Fruit fly (Drosophila melanogaster) whole organism, embryonic: ENCODE results near the gene CG14431.

Experiments
- Atf-2 ChIP-seq: fragments of 200-800 bp; sonication (Bioruptor generic); optimal IDR thresholded peaks from 2 replicates; lab custom pipeline; 2016; ENCODE audit warnings: missing biosample characterization, missing genetic modification characterization
- Awh ChIP-seq: fragments of 200-800 bp; sonication (Bioruptor generic); IDR thresholded peaks from 2 replicates; pipeline ENCODE4, ENCODE4 v1.3.6; 2022; ENCODE audit warnings: missing biosample characterization, missing genetic modification characterization
- BEAF-32 ChIP-seq: fragments of 200-800 bp; sonication (Bioruptor generic); optimal IDR thresholded peaks from 3 replicates; lab custom pipeline; 2017; ENCODE audit warnings: missing biosample characterization, missing genetic modification characterization, mild to moderate bottlenecking, moderate library complexity, missing genetic modification reagents
- CG10366 ChIP-seq: fragments of 200-800 bp; sonication (Bioruptor generic); IDR thresholded peaks from 2 replicates; pipeline ENCODE4 v1.3.6; 2022; ENCODE audit warnings: missing biosample characterization, missing genetic modification characterization
- CG15011 ChIP-seq: fragments of 200-800 bp; sonication (Bioruptor generic); optimal IDR thresholded peaks from 3 replicates; lab custom pipeline; 2018; ENCODE audit warnings: missing biosample characterization, mild to moderate bottlenecking, missing genetic modification characterization
- CG16863 ChIP-seq: fragments of 200-800 bp; sonication (Bioruptor generic); optimal IDR thresholded peaks from 3 replicates; lab custom pipeline; 2016; ENCODE audit warnings: missing biosample characterization, missing genetic modification characterization
- CG17802 ChIP-seq: fragments of 200-800 bp; sonication (Bioruptor generic); optimal IDR thresholded peaks from 2 replicates; lab custom pipeline; 2018; ENCODE audit warnings: missing biosample characterization, mild to moderate bottlenecking, missing genetic modification characterization, moderate library complexity
- CG1792 ChIP-seq: fragments of 200-800 bp; sonication (Bioruptor generic); optimal IDR thresholded peaks from 2 replicates; lab custom pipeline; 2016; ENCODE audit warnings: missing biosample characterization, missing genetic modification characterization
- CG2120 ChIP-seq: fragments of 200-800 bp; sonication (Bioruptor generic); optimal IDR thresholded peaks from 3 replicates; lab custom pipeline; 2016; ENCODE audit warnings: missing biosample characterization, missing genetic modification characterization
- CG2129 ChIP-seq: fragments of 200-800 bp; sonication (Bioruptor generic); IDR thresholded peaks from 2 replicates; pipeline ENCODE4 v1.3.6; 2022; ENCODE audit warnings: missing biosample characterization, missing genetic modification characterization; ENCODE audit not compliant: partially characterized antibody
- CG30020 ChIP-seq: fragments of 200-800 bp; optimal IDR thresholded peaks from 2 replicates; lab custom pipeline; 2019; ENCODE audit warnings: missing biosample characterization, mild to moderate bottlenecking, missing genetic modification characterization, moderate library complexity
- CG31441 ChIP-seq: fragments of 200-800 bp; sonication (Bioruptor generic); IDR thresholded peaks from 2 replicates; pipeline ENCODE4 v1.3.6; 2022; ENCODE audit warnings: missing biosample characterization, missing genetic modification characterization
- CG33213 ChIP-seq: fragments of 200-800 bp; sonication (Bioruptor generic); optimal IDR thresholded peaks from 3 replicates; lab custom pipeline; 2016; ENCODE audit warnings: missing biosample characterization, missing genetic modification characterization
- CG5245 ChIP-seq: fragments of 200-800 bp; sonication (Bioruptor generic); optimal IDR thresholded peaks from 3 replicates; lab custom pipeline; 2016; ENCODE audit warnings: missing biosample characterization, missing genetic modification characterization
- CG8281 ChIP-seq: fragments of 200-800 bp; sonication (Bioruptor generic); optimal IDR thresholded peaks from 2 replicates; lab custom pipeline; 2018; ENCODE audit warnings: missing biosample characterization, mild to moderate bottlenecking, missing genetic modification characterization, moderate library complexity
- Gsc ChIP-seq: fragments of 200-800 bp; sonication (Bioruptor generic); IDR thresholded peaks from 2 replicates; pipeline ENCODE4 v1.3.6; 2022; ENCODE audit warnings: missing biosample characterization, missing genetic modification characterization
- HmgD ChIP-seq: fragments of 200-800 bp; sonication (Bioruptor generic); optimal IDR thresholded peaks from 3 replicates; lab custom pipeline; 2016; ENCODE audit warnings: missing biosample characterization, missing genetic modification characterization
- MESR4 ChIP-seq: fragments of 200-800 bp; sonication (Bioruptor generic); optimal IDR thresholded peaks from 2 replicates; lab custom pipeline; 2018; ENCODE audit warnings: missing biosample characterization, mild to moderate bottlenecking, missing genetic modification characterization, moderate library complexity
- NfI ChIP-seq: fragments of 200-800 bp; sonication (Bioruptor generic); optimal IDR thresholded peaks from 3 replicates; lab custom pipeline; 2018; ENCODE audit warnings: missing biosample characterization, mild to moderate bottlenecking, missing genetic modification characterization, moderate library complexity
- Oaz ChIP-seq: fragments of 200-800 bp; sonication (Bioruptor generic); IDR thresholded peaks from 2 replicates; pipeline ENCODE4 v1.3.6; 2022; ENCODE audit warnings: missing biosample characterization, missing genetic modification characterization
- Oli ChIP-seq: fragments of 200-800 bp; sonication (Bioruptor generic); optimal IDR thresholded peaks from 2 replicates; lab custom pipeline; 2018; ENCODE audit warnings: missing biosample characterization, mild to moderate bottlenecking, missing genetic modification characterization, moderate library complexity
- Opbp ChIP-seq: fragments of 200-800 bp; sonication (Bioruptor generic); IDR thresholded peaks from 3 replicates; pipeline ENCODE4 v1.3.6; 2022; ENCODE audit warnings: missing biosample characterization, missing genetic modification characterization; ENCODE audit not compliant: partially characterized antibody
- Ptx1 ChIP-seq: fragments of 200-800 bp; sonication (Bioruptor generic); IDR thresholded peaks from 2 replicates; pipeline ENCODE4 v1.3.6; 2022; ENCODE audit warnings: missing biosample characterization, missing genetic modification characterization
- Six4 ChIP-seq: fragments of 200-800 bp; sonication (Bioruptor generic); optimal IDR thresholded peaks from 2 replicates; lab custom pipeline; 2016; ENCODE audit warnings: missing biosample characterization, missing genetic modification characterization
- Sry-β ChIP-seq: fragments of 200-800 bp; sonication (Bioruptor generic); optimal IDR thresholded peaks from 2 replicates; lab custom pipeline; 2018; ENCODE audit warnings: missing biosample characterization, mild to moderate bottlenecking, missing genetic modification characterization, moderate library complexity
- Sry-δ ChIP-seq: fragments of 200-800 bp; sonication (Bioruptor generic); optimal IDR thresholded peaks from 2 replicates; lab custom pipeline; 2016; ENCODE audit warnings: missing biosample characterization, missing genetic modification characterization
- Trl ChIP-seq, 3 experiments: fragments of >200 bp in 2 of 3; fragments of 200-800 bp in 1 of 3; sonication (Bioruptor generic) in 1 of 3; optimal IDR thresholded peaks; 2 replicates in 1 of 3; 3 replicates in 2 of 3; lab custom pipeline; 2016 to 2017; ENCODE audit warnings: missing biosample characterization in 1 of 3, missing genetic modification characterization in 1 of 3
- Xbp1 ChIP-seq: fragments of 200-800 bp; sonication (Bioruptor generic); optimal IDR thresholded peaks from 3 replicates; lab custom pipeline; 2016; ENCODE audit warnings: missing biosample characterization, mild to moderate bottlenecking, missing genetic modification characterization
- Xrp1 ChIP-seq: fragments of 200-800 bp; sonication (Bioruptor generic); IDR thresholded peaks from 2 replicates; pipeline ENCODE4 v1.3.6; 2022; ENCODE audit warnings: missing biosample characterization, missing genetic modification characterization
- ase ChIP-seq: fragments of 200-800 bp; sonication (Bioruptor generic); IDR thresholded peaks from 3 replicates; pipeline ENCODE4 v1.3.6; 2022; ENCODE audit warnings: missing biosample characterization, missing genetic modification characterization
- ato ChIP-seq: fragments of 200-800 bp; sonication (Bioruptor generic); IDR thresholded peaks from 2 replicates; pipeline ENCODE4 v1.3.6; 2022; ENCODE audit warnings: missing biosample characterization, missing genetic modification characterization; ENCODE audit not compliant: partially characterized antibody
- bcd ChIP-seq: fragments of 200-800 bp; sonication (Bioruptor generic); optimal IDR thresholded peaks from 2 replicates; lab custom pipeline; 2017; ENCODE audit warnings: missing biosample characterization, mild to moderate bottlenecking, missing genetic modification characterization
- caup ChIP-seq: fragments of 200-800 bp; sonication (Bioruptor generic); optimal IDR thresholded peaks from 3 replicates; lab custom pipeline; 2017; ENCODE audit warnings: missing biosample characterization, mild to moderate bottlenecking, missing genetic modification characterization, moderate library complexity; ENCODE audit not compliant: severe bottlenecking
- cg ChIP-seq: fragments of 200-800 bp; sonication (Bioruptor generic); optimal IDR thresholded peaks from 3 replicates; lab custom pipeline; 2019; ENCODE audit warnings: missing biosample characterization, mild to moderate bottlenecking, missing genetic modification characterization, moderate library complexity
- dimm ChIP-seq: fragments of 200-800 bp; sonication (Bioruptor generic); IDR thresholded peaks from 2 replicates; pipeline ENCODE4 v1.3.6; 2022; ENCODE audit warnings: missing biosample characterization, missing genetic modification characterization
- gro ChIP-seq: fragments of 200-800 bp; sonication (Bioruptor generic); optimal IDR thresholded peaks from 2 replicates; lab custom pipeline; 2016; ENCODE audit warnings: missing biosample characterization, missing genetic modification characterization
- h ChIP-seq: fragments of >200 bp; optimal IDR thresholded peaks from 2 replicates; lab custom pipeline; 2017
- jing ChIP-seq: fragments of 200-800 bp; sonication (Bioruptor generic); optimal IDR thresholded peaks from 2 replicates; lab custom pipeline; 2018; ENCODE audit warnings: missing biosample characterization, mild to moderate bottlenecking, missing genetic modification characterization
- jumu ChIP-seq: fragments of 200-800 bp; sonication (Bioruptor generic); optimal IDR thresholded peaks from 3 replicates; lab custom pipeline; 2016; ENCODE audit warnings: missing biosample characterization, missing genetic modification characterization
- ken ChIP-seq: fragments of 200-800 bp; sonication (Bioruptor generic); IDR thresholded peaks from 3 replicates; pipeline ENCODE4 v1.3.6; 2022; ENCODE audit warnings: missing biosample characterization, missing genetic modification characterization
- lab ChIP-seq: fragments of 200-800 bp; sonication (Bioruptor generic); optimal IDR thresholded peaks from 3 replicates; lab custom pipeline; 2017; ENCODE audit warnings: missing biosample characterization, missing genetic modification characterization, mild to moderate bottlenecking, moderate library complexity, missing genetic modification reagents
- nom ChIP-seq: fragments of 200-800 bp; sonication (Bioruptor generic); optimal IDR thresholded peaks from 2 replicates; lab custom pipeline; 2017; ENCODE audit warnings: missing biosample characterization, missing genetic modification characterization, mild to moderate bottlenecking, moderate library complexity, missing genetic modification reagents
- peb ChIP-seq: fragments of 200-800 bp; sonication (Bioruptor generic); IDR thresholded peaks from 2 replicates; pipeline ENCODE4 v1.3.6; 2022; ENCODE audit warnings: missing biosample characterization, missing genetic modification characterization
- phol ChIP-seq: fragments of 200-800 bp; sonication (Bioruptor generic); optimal IDR thresholded peaks from 3 replicates; lab custom pipeline; 2018; ENCODE audit warnings: missing biosample characterization, mild to moderate bottlenecking, missing genetic modification characterization, moderate library complexity
- slou ChIP-seq: fragments of 200-800 bp; sonication (Bioruptor generic); optimal IDR thresholded peaks from 3 replicates; lab custom pipeline; 2016; ENCODE audit warnings: missing biosample characterization, missing genetic modification characterization
- sug ChIP-seq: fragments of 200-800 bp; optimal IDR thresholded peaks from 2 replicates; lab custom pipeline; 2019; ENCODE audit warnings: missing biosample characterization, mild to moderate bottlenecking, missing genetic modification characterization, moderate library complexity
- usp ChIP-seq: fragments of >200 bp; optimal IDR thresholded peaks from 2 replicates; lab custom pipeline; 2017; ENCODE audit warnings: missing biosample characterization, missing genetic modification characterization
- wdn ChIP-seq: fragments of 200-800 bp; sonication (Bioruptor generic); IDR thresholded peaks from 2 replicates; pipeline ENCODE4 v1.3.6; 2022; ENCODE audit warnings: missing biosample characterization, missing genetic modification characterization

The CG14431 gene

DNA sequence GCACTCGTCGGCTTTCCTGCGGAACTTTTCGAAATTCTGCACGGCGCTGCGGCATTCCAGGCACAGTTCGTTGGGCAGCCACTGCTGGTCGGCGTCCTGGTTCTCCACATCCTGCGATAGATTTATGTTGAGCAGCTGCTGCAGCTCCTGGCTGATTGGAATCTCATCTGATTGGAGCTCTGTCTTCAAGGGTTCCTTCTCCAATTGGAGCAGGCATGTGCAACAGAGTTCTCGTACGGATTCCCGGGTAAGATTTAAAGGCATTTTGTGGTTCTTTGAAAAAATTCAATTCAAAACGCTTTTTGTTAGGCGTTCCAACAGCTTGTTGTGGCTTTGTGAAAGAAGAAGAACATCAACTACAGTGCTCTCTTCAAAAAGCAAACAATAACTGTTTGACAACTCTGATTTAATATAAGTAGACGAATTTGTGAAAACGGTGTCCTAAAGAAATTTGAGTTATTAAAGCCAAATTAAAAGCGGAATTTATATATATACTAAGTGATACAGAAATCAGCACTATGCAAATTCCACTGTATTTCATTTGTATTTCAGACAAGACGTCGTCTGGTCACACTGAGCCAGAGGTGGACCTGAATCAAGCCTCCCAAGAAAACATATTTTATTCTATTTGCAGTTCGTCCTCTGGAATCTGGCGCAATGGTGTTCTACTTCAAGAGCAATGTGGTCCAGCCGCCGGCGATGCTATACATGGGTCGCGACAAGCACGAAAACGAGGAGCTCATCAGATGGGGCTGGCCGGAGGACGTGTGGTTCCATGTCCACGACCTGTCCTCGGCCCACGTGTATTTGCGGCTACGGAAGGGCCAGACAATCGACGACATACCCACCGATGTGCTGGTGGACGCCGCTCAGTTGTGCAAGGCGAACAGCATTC lies 105.5 kb downstream of the CG14431 start, which contains the start of the genes CG3032 and CG4593 (continued):
- TF ChIP-seq Ptx1 (GFP tag; lab: Robert Waterston, UW) (peak; percentile 95), peb (GFP tag; lab: Robert Waterston, UW) (peak; percentile 67), Awh (GFP tag; lab: Robert Waterston, UW) (peak; percentile 85), Gsc (GFP tag; lab: Robert Waterston, UW) (peak; percentile 41; the same call in 1 of the 2 replicates), Trl (optimal IDR thresholded peaks at IDR 0.05; lab: Kevin White, UChicago) (no peak), Trl (GFP tag; optimal IDR thresholded peaks at IDR 0.05; lab: Kevin White, UChicago) (peak; percentile 80), CG1792 (GFP tag; lab: Kevin White, UChicago) (peak; percentile 23), CG10366 (GFP tag; lab: Robert Waterston, UW) (peak; percentile 92), Sry-δ (GFP tag; lab: Kevin White, UChicago) (peak; percentile 73), phol (tag; lab: Kevin White, UChicago) (peak; percentile 78), CG2120 (GFP tag; lab: Kevin White, UChicago) (peak; percentile 94), ato (GFP tag; lab: Robert Waterston, UW) (no peak), h (lab: Kevin White, UChicago) (no peak), usp (GFP tag; lab: Kevin White, UChicago) (no peak), bcd (GFP tag; lab: Kevin White, UChicago) (peak; percentile 77), CG2129 (GFP tag; lab: Robert Waterston, UW) (no peak), CG30020 (tag; lab: Kevin White, UChicago) (peak; percentile 42), NfI (GFP tag; lab: Kevin White, UChicago) (peak; percentile 80), Six4 (GFP tag; lab: Kevin White, UChicago) (peak; percentile 55), CG33213 (GFP tag; lab: Kevin White, UChicago) (peak; percentile 64), wdn (GFP tag; lab: Robert Waterston, UW) (peak; percentile 58; the same call in 1 of the 2 replicates), CG17802 (tag; lab: Kevin White, UChicago) (no peak), Sry-β (GFP tag; lab: Kevin White, UChicago) (no peak), HmgD (GFP tag; lab: Kevin White, UChicago) (peak; percentile 25), dimm (GFP tag; lab: Robert Waterston, UW) (peak; percentile 68), Opbp (no peak), jing (GFP tag; lab: Kevin White, UChicago) (peak; percentile 38), Xbp1 (GFP tag; lab: Kevin White, UChicago) (peak; percentile 87), ken (GFP tag; lab: Robert Waterston, UW) (peak; percentile 91), jumu (peak; percentile 57), CG16863 (peak; percentile 60), lab (GFP tag; lab: Kevin White, UChicago) (peak; percentile 89), CG15011 (peak; percentile 61), Atf-2 (GFP tag; lab: Kevin White, UChicago) (peak; percentile 44), slou (GFP tag; lab: Kevin White, UChicago) (peak; percentile 71), CG8281 (tag; lab: Kevin White, UChicago) (peak; percentile 15), Xrp1 (GFP tag; lab: Robert Waterston, UW) (peak; percentile 87), MESR4 (peak; percentile 72), gro (GFP tag; lab: Kevin White, UChicago) (peak; percentile 72), sug (tag; lab: Kevin White, UChicago) (peak; percentile 51), CG31441 (GFP tag; lab: Robert Waterston, UW) (peak; percentile 81), Oli (tag; lab: Kevin White, UChicago) (peak; percentile 75), CG5245 (GFP tag; lab: Kevin White, UChicago) (peak; percentile 56), Oaz (peak; percentile 78), nom (GFP tag; lab: Kevin White, UChicago) (peak; percentile 66), caup (GFP tag; lab: Kevin White, UChicago) (peak; percentile 70), BEAF-32 (peak; percentile 57), ase (peak; percentile 86), cg (GFP tag; lab: Kevin White, UChicago) (no peak)
